Worm (Caenorhabditis elegans) whole organism, L1 larva: ENCODE results near the gene R05G6.10.

Source experiments
- C16A3.4 ChIP-seq: fragments of 150-350 bp; optimal IDR thresholded peaks from 2 replicates; lab custom pipeline; 2014; ENCODE audit warnings: missing biosample characterization, missing genetic modification characterization
- egl-27 ChIP-seq, 2 experiments: fragments of 150-350 bp in 1 of 2; sonication (generic microtip); optimal IDR thresholded peaks; 3 replicates each; lab custom pipeline; 2017 to 2018; ENCODE audit warnings: missing biosample characterization in 2 of 2, missing genetic modification characterization in 2 of 2, missing genetic modification reagents in 2 of 2
- elt-2 ChIP-seq: sonication (generic microtip); optimal IDR thresholded peaks from 2 replicates; lab custom pipeline; 2016; ENCODE audit warnings: missing genetic modification characterization, mild to moderate bottlenecking, inconsistent platforms, missing compliant biosample characterization, missing genetic modification reagents
- lin-13 ChIP-seq: fragments of 150-350 bp; optimal IDR thresholded peaks from 2 replicates; lab custom pipeline; 2014; ENCODE audit warnings: missing biosample characterization, missing genetic modification reagents, missing genetic modification characterization
- lin-35 ChIP-seq, 2 experiments: fragments of 150-350 bp; optimal IDR thresholded peaks; 2 replicates each; lab custom pipeline; 2014; ENCODE audit warnings: missing biosample characterization in 2 of 2, missing genetic modification characterization in 2 of 2, missing genetic modification reagents in 2 of 2
- lsy-2 ChIP-seq, 2 experiments: fragments of 150-350 bp; optimal IDR thresholded peaks; 2 replicates each; lab custom pipeline; 2014; ENCODE audit warnings: missing biosample characterization in 2 of 2, missing genetic modification characterization in 2 of 2
- nhr-11 ChIP-seq: fragments of 150-350 bp; optimal IDR thresholded peaks from 2 replicates; lab custom pipeline; 2014; ENCODE audit warnings: missing biosample characterization, missing genetic modification characterization
- nhr-28 ChIP-seq: fragments of 150-350 bp; optimal IDR thresholded peaks from 2 replicates; lab custom pipeline; 2014; ENCODE audit warnings: missing biosample characterization, missing genetic modification characterization
- sox-4 ChIP-seq: sonication (generic microtip); optimal IDR thresholded peaks from 2 replicates; lab custom pipeline; 2016; ENCODE audit warnings: missing genetic modification characterization, missing compliant biosample characterization
- unc-130 ChIP-seq: fragments of 150-350 bp; optimal IDR thresholded peaks from 2 replicates; lab custom pipeline; 2017; ENCODE audit warnings: missing biosample characterization, missing genetic modification characterization, inconsistent platforms
- unc-62 ChIP-seq: fragments of 150-350 bp; optimal IDR thresholded peaks from 2 replicates; lab custom pipeline; 2014; ENCODE audit warnings: missing biosample characterization, missing genetic modification reagents, missing genetic modification characterization
- ztf-4 ChIP-seq: fragments of 150-350 bp; optimal IDR thresholded peaks from 2 replicates; lab custom pipeline; 2014; ENCODE audit warnings: missing biosample characterization, missing genetic modification characterization

ce11 chrIV:7575147-7575768 lies 32.9 kb upstream of the R05G6.10 start, which contains the start of gene cec-4:
- no peak for TF ChIP-seq elt-2 (tag; lab: Kevin White, UChicago)
- no peak for TF ChIP-seq nhr-11 (tag; lab: Kevin White, UChicago)
- no peak for TF ChIP-seq nhr-28 (tag; lab: Kevin White, UChicago)
- TF ChIP-seq lsy-2 (tag; optimal IDR thresholded peaks at IDR 0.05; lab: Kevin White, UChicago), result no peak
- TF ChIP-seq lin-35 (GFP tag; optimal IDR thresholded peaks at IDR 0.05; lab: Kevin White, UChicago), result no peak
- no peak for TF ChIP-seq lin-13 (GFP tag; lab: Kevin White, UChicago)
- no peak for TF ChIP-seq unc-130 (tag; lab: Kevin White, UChicago)
- no peak for TF ChIP-seq egl-27 (tag; optimal IDR thresholded peaks at IDR 0.05; lab: Kevin White, UChicago)
- no peak for TF ChIP-seq ztf-4
- TF ChIP-seq C16A3.4, result no peak
- TF ChIP-seq unc-62, result no peak
- no peak for TF ChIP-seq sox-4 (tag; lab: Kevin White, UChicago)
